Worm (Caenorhabditis elegans) whole organism, L1 larva: ENCODE results near the gene ZK1240.2.
"Not testable (repeated sequence)": the region's sequence is repeated elsewhere in the genome, so short reads cannot be mapped to it uniquely, and the experiment has no call there.

Experiments used
- C04F5.9 ChIP-seq: sonication (generic microtip); optimal IDR thresholded peaks from 2 replicates; lab custom pipeline; 2016; ENCODE audit warnings: missing genetic modification characterization, missing compliant biosample characterization
- C34B4.2 ChIP-seq: sonication (generic microtip); optimal IDR thresholded peaks from 2 replicates; lab custom pipeline; 2017; ENCODE audit warnings: mild to moderate bottlenecking, missing genetic modification characterization, missing compliant biosample characterization
- ama-1 ChIP-seq: fragments of 150-350 bp; optimal IDR thresholded peaks from 2 replicates; lab custom pipeline; 2014
- ceh-8 ChIP-seq: fragments of 200-800 bp; sonication (Bioruptor generic); optimal IDR thresholded peaks from 2 replicates; lab custom pipeline; 2018; ENCODE audit warnings: mild to moderate bottlenecking, missing genetic modification characterization, moderate library complexity, missing compliant biosample characterization
- ceh-82 ChIP-seq, 3 experiments: fragments of 150-350 bp in 1 of 3; sonication (generic microtip) in 2 of 3; optimal IDR thresholded peaks; 2 replicates each; lab custom pipeline; 2014 to 2017; ENCODE audit warnings: missing biosample characterization in 3 of 3, missing genetic modification characterization in 3 of 3
- efl-1 ChIP-seq, 4 experiments: fragments of 150-350 bp; optimal IDR thresholded peaks in 3 of 4; peaks in 1 of 4; 1 replicate in 1 of 4; 2 replicates in 3 of 4; lab custom pipeline; 2014; ENCODE audit warnings: missing biosample characterization in 2 of 4, missing genetic modification characterization in 2 of 4, missing genetic modification reagents in 2 of 4
- egl-13 ChIP-seq: sonication (generic microtip); optimal IDR thresholded peaks from 2 replicates; lab custom pipeline; 2016; ENCODE audit warnings: missing genotype, missing genetic modification reagents, missing genetic modification characterization, missing compliant biosample characterization
- egl-27 ChIP-seq, 2 experiments: fragments of 150-350 bp in 1 of 2; sonication (generic microtip); optimal IDR thresholded peaks; 3 replicates each; lab custom pipeline; 2017 to 2018; ENCODE audit warnings: missing biosample characterization in 2 of 2, missing genetic modification characterization in 2 of 2, missing genetic modification reagents in 2 of 2
- elt-3 ChIP-seq, 6 experiments: fragments of 150-350 bp in 1 of 6; sonication (generic microtip); optimal IDR thresholded peaks; 2 replicates each; lab custom pipeline; 2017 to 2018; ENCODE audit warnings: missing biosample characterization in 6 of 6, missing genetic modification characterization in 6 of 6, inconsistent platforms in 1 of 6
- ets-5 ChIP-seq: fragments of 200-800 bp; sonication (Bioruptor generic); IDR thresholded peaks from 2 replicates; pipeline ENCODE4 v1.3.6; 2022; ENCODE audit warnings: missing genetic modification characterization, missing compliant biosample characterization
- fos-1 ChIP-seq: fragments of 150-350 bp; optimal IDR thresholded peaks from 2 replicates; lab custom pipeline; 2014; ENCODE audit warnings: missing biosample characterization, missing genetic modification characterization
- hpl-2 ChIP-seq: fragments of 150-350 bp; optimal IDR thresholded peaks from 2 replicates; lab custom pipeline; 2014; ENCODE audit warnings: missing biosample characterization, missing genetic modification reagents, missing genetic modification characterization
- irx-1 ChIP-seq: sonication (generic microtip); optimal IDR thresholded peaks from 2 replicates; lab custom pipeline; 2016; ENCODE audit warnings: missing genetic modification characterization, missing compliant biosample characterization
- isw-1 ChIP-seq: fragments of 200-800 bp; sonication (Bioruptor generic); IDR thresholded peaks from 2 replicates; pipeline ENCODE4 v1.3.6; 2022; ENCODE audit warnings: missing genetic modification characterization, missing compliant biosample characterization
- lin-13 ChIP-seq: fragments of 150-350 bp; optimal IDR thresholded peaks from 2 replicates; lab custom pipeline; 2014; ENCODE audit warnings: missing biosample characterization, missing genetic modification reagents, missing genetic modification characterization
- lin-14 ChIP-seq: fragments of 200-800 bp; sonication (Bioruptor generic); optimal IDR thresholded peaks from 2 replicates; lab custom pipeline; 2018; ENCODE audit warnings: mild to moderate bottlenecking, missing genetic modification characterization, moderate library complexity, missing compliant biosample characterization
- lsy-2 ChIP-seq, 2 experiments: fragments of 150-350 bp; optimal IDR thresholded peaks; 2 replicates each; lab custom pipeline; 2014; ENCODE audit warnings: missing biosample characterization in 2 of 2, missing genetic modification characterization in 2 of 2
- mdl-1 ChIP-seq, 2 experiments: fragments of 150-350 bp; optimal IDR thresholded peaks; 2 replicates each; lab custom pipeline; 2014 to 2017; ENCODE audit warnings: missing biosample characterization in 2 of 2, missing genetic modification characterization in 2 of 2, inconsistent platforms in 1 of 2
- mef-2 ChIP-seq: fragments of 150-350 bp; optimal IDR thresholded peaks from 2 replicates; lab custom pipeline; 2014; ENCODE audit warnings: missing biosample characterization, missing genetic modification characterization
- nhr-12 ChIP-seq: sonication (generic microtip); optimal IDR thresholded peaks from 2 replicates; lab custom pipeline; 2017; ENCODE audit warnings: missing biosample characterization, missing genetic modification characterization
- nhr-20 ChIP-seq: sonication (generic microtip); optimal IDR thresholded peaks from 2 replicates; lab custom pipeline; 2016; ENCODE audit warnings: mild to moderate bottlenecking, missing genetic modification characterization, missing compliant biosample characterization
- nhr-71 ChIP-seq: sonication (generic microtip); optimal IDR thresholded peaks from 2 replicates; lab custom pipeline; 2016; ENCODE audit warnings: mild to moderate bottlenecking, missing genetic modification characterization, moderate library complexity, missing compliant biosample characterization
- nhr-84 ChIP-seq: sonication (generic microtip); optimal IDR thresholded peaks from 2 replicates; lab custom pipeline; 2017; ENCODE audit warnings: missing biosample characterization, missing genetic modification characterization
- nhr-90 ChIP-seq: sonication (generic microtip); optimal IDR thresholded peaks from 2 replicates; lab custom pipeline; 2016; ENCODE audit warnings: mild to moderate bottlenecking, missing genetic modification characterization, missing compliant biosample characterization; ENCODE audit not compliant: poor library complexity
- pag-3 ChIP-seq: sonication (generic microtip); optimal IDR thresholded peaks from 2 replicates; lab custom pipeline; 2017; ENCODE audit warnings: missing genetic modification characterization, mild to moderate bottlenecking, missing compliant biosample characterization, antibody characterized with exemption, borderline replicate concordance; ENCODE audit not compliant: insufficient read depth
- skn-1 ChIP-seq: fragments of 150-350 bp; optimal IDR thresholded peaks from 2 replicates; lab custom pipeline; 2014; ENCODE audit warnings: missing biosample characterization, missing genetic modification characterization
- snu-23 ChIP-seq: sonication (generic microtip); optimal IDR thresholded peaks from 2 replicates; lab custom pipeline; 2016; ENCODE audit warnings: missing genetic modification characterization, missing compliant biosample characterization
- sup-37 ChIP-seq: fragments of 200-800 bp; sonication (Bioruptor generic); optimal IDR thresholded peaks from 2 replicates; lab custom pipeline; 2018; ENCODE audit warnings: mild to moderate bottlenecking, missing genetic modification characterization, missing compliant biosample characterization
- swsn-7 ChIP-seq: sonication (generic microtip); optimal IDR thresholded peaks from 2 replicates; lab custom pipeline; 2016; ENCODE audit warnings: missing genetic modification characterization, missing compliant biosample characterization
- unc-130 ChIP-seq: fragments of 150-350 bp; optimal IDR thresholded peaks from 2 replicates; lab custom pipeline; 2017; ENCODE audit warnings: missing biosample characterization, missing genetic modification characterization, inconsistent platforms
- unc-62 ChIP-seq: fragments of 150-350 bp; optimal IDR thresholded peaks from 2 replicates; lab custom pipeline; 2014; ENCODE audit warnings: missing biosample characterization, missing genetic modification reagents, missing genetic modification characterization
- ztf-11 ChIP-seq, 2 experiments: sonication (generic microtip); optimal IDR thresholded peaks; 2 replicates each; lab custom pipeline; 2016 to 2017; ENCODE audit warnings: missing genetic modification characterization in 2 of 2, missing biosample characterization in 1 of 2, missing compliant biosample characterization in 1 of 2
- ztf-4 ChIP-seq: fragments of 150-350 bp; optimal IDR thresholded peaks from 2 replicates; lab custom pipeline; 2014; ENCODE audit warnings: missing biosample characterization, missing genetic modification characterization

ZK1240.2 gene

ce11 chrII:2279263-2279662 lies 43.9 kb upstream of the ZK1240.2 start, which contains the start of gene K09F6.6:
K09F6.6 (minus strand) TSS chrII:2279305.
- TF ChIP-seq elt-3 (tag; optimal IDR thresholded peaks at IDR 0.05; lab: Kevin White, UChicago) (no peak), nhr-20 (no peak), unc-62 (GFP tag; lab: Kevin White, UChicago) (no peak), egl-13 (no peak), skn-1 (tag; lab: Kevin White, UChicago) (no peak), swsn-7 (tag; lab: Kevin White, UChicago) (no peak)

ce11 chrII:2279839-2280238 lies 43.3 kb upstream of the ZK1240.2 start, which contains the start of gene K09F6.11:
K09F6.11 (plus strand) TSS chrII:2280139.
- TF ChIP-seq ceh-8 (GFP tag; lab: Kevin White, UChicago), result no peak
- no peak for TF ChIP-seq isw-1
- no peak for TF ChIP-seq snu-23
- no peak for TF ChIP-seq ztf-11 (tag; optimal IDR thresholded peaks at IDR 0.05; lab: Kevin White, UChicago)
- TF ChIP-seq egl-27 (tag; optimal IDR thresholded peaks at IDR 0.05; lab: Kevin White, UChicago), result no peak
- no peak for TF ChIP-seq ztf-4 (tag; lab: Kevin White, UChicago)
- TF ChIP-seq nhr-84 (tag; lab: Kevin White, UChicago), result no peak
- TF ChIP-seq lsy-2 (tag; optimal IDR thresholded peaks at IDR 0.05; lab: Kevin White, UChicago), result no peak
- no peak for TF ChIP-seq ceh-82 (tag; optimal IDR thresholded peaks at IDR 0.05; lab: Kevin White, UChicago)
- TF ChIP-seq mef-2 (tag; lab: Kevin White, UChicago), result no peak
- no peak for TF ChIP-seq C04F5.9 (tag; lab: Kevin White, UChicago)
- TF ChIP-seq, all 84 proteins: peak for 0

- TF ChIP-seq swsn-7 (tag; lab: Kevin White, UChicago); hpl-2 (GFP tag; lab: Kevin White, UChicago); nhr-90 (tag; lab: Kevin White, UChicago): not testable (repeated sequence)
These were observed 40.6 kb upstream of the ZK1240.2 start, which contains the start of gene K09F6.9 for ce11 chrII:2282599-2282998. K09F6.9 (minus strand) TSS chrII:2282699.

ce11 chrII:2284703-2285102 lies 38.5 kb upstream of the ZK1240.2 start:
- no peak for TF ChIP-seq efl-1 (optimal IDR thresholded peaks at IDR 0.05; lab: Kevin White, UChicago)
- TF ChIP-seq efl-1 (GFP tag; optimal IDR thresholded peaks at IDR 0.05 in 1 of 2; lab: Kevin White, UChicago), result peak in 1 of 2 experiments; percentile 57
- TF ChIP-seq irx-1, result no peak
- TF ChIP-seq mdl-1 (tag; optimal IDR thresholded peaks at IDR 0.05; lab: Kevin White, UChicago), result no peak
- TF ChIP-seq ama-1 (lab: Kevin White, UChicago), result no peak
- no peak for TF ChIP-seq pag-3 (tag; lab: Kevin White, UChicago)

- no peak for TF ChIP-seq mef-2 (tag; lab: Kevin White, UChicago)
- TF ChIP-seq C34B4.2 (tag; lab: Kevin White, UChicago), result no peak
- no peak for TF ChIP-seq sup-37 (GFP tag; lab: Kevin White, UChicago)
- no peak for TF ChIP-seq nhr-71 (tag; lab: Kevin White, UChicago)
- TF ChIP-seq isw-1, result peak; percentile 11; the same call in 1 of the 2 replicates
- TF ChIP-seq unc-130 (tag; lab: Kevin White, UChicago), result no peak
- no peak for TF ChIP-seq efl-1 (optimal IDR thresholded peaks at IDR 0.05; lab: Kevin White, UChicago)
- no peak for TF ChIP-seq efl-1 (GFP tag; optimal IDR thresholded peaks at IDR 0.05 in 1 of 2; lab: Kevin White, UChicago)
- no peak for TF ChIP-seq nhr-12 (tag; lab: Kevin White, UChicago)
- TF ChIP-seq swsn-7 (tag; lab: Kevin White, UChicago), result no peak
- TF ChIP-seq lin-14 (GFP tag; lab: Kevin White, UChicago), result peak; percentile 21
- 0 out of 2 replicates have a peak, but pooled peaks have one; percentile 77 for TF ChIP-seq ets-5
- no peak for TF ChIP-seq fos-1 (tag; lab: Kevin White, UChicago)
- TF ChIP-seq lin-13, result no peak
These were observed 34.4 kb upstream of the ZK1240.2 start, which contains the start of the genes K09F6.10 and K09F6.13 for ce11 chrII:2288798-2289197. K09F6.10 (minus strand) TSS chrII:2288883. K09F6.13 (plus strand) TSS chrII:2289114.
